Fruit fly (Drosophila melanogaster): Measurements from ENCODE around the gene Spg7.

The Spg7 gene

dm6 chrX:2707377-2708090 lies 9.5 kb upstream of the Spg7 start, which contains the start of gene CG2680 (continued):
- TF ChIP-seq Lpt (GFP tag; optimal IDR thresholded peaks at IDR 0.05): no peak
- no peak for TF ChIP-seq CG17612 (GFP tag; IDR thresholded peaks at IDR 0.05)
- no peak for TF ChIP-seq tio (GFP tag; optimal IDR thresholded peaks at IDR 0.05)
- no peak for TF ChIP-seq Abd-B (GFP tag; optimal IDR thresholded peaks at IDR 0.05)
- peak; percentile 55 for TF ChIP-seq CG15601 (tag; optimal IDR thresholded peaks at IDR 0.05)
- TF ChIP-seq Deaf1 (tag; optimal IDR thresholded peaks at IDR 0.05): peak; percentile 33
- no peak for TF ChIP-seq CG14667 (GFP tag; IDR thresholded peaks at IDR 0.05)
- TF ChIP-seq Hmx (GFP tag; optimal IDR thresholded peaks at IDR 0.05): no peak
- no peak for TF ChIP-seq br (optimal IDR thresholded peaks at IDR 0.05)
- no peak for TF ChIP-seq gcm (GFP tag; optimal IDR thresholded peaks at IDR 0.05)
- no peak for TF ChIP-seq vvl (GFP tag; IDR thresholded peaks at IDR 0.05)
- TF ChIP-seq CG9437 (GFP tag; optimal IDR thresholded peaks at IDR 0.05): no peak
- no peak for TF ChIP-seq CG17186 (GFP tag; optimal IDR thresholded peaks at IDR 0.05)
- TF ChIP-seq Ets97D (GFP tag; optimal IDR thresholded peaks at IDR 0.05): peak; percentile 41
- TF ChIP-seq CG13287 (GFP tag; IDR thresholded peaks at IDR 0.05; ENCODE audit: partially characterized antibody): no peak
- 0 out of 2 replicates have a peak, but pooled peaks have one; percentile 34 for TF ChIP-seq crol (GFP tag; IDR thresholded peaks at IDR 0.05)

dm6 chrX:2704134-2704773 lies 6.2 kb upstream of the Spg7 start, which contains the start of gene eIF2Bbeta:
TSS of gene eIF2Bbeta (plus strand) at chrX:2704571.
- TF ChIP-seq BEAF-32 (GFP tag; optimal IDR thresholded peaks at IDR 0.05) (peak; percentile 60), cato (GFP tag; optimal IDR thresholded peaks at IDR 0.05; ENCODE audit: borderline replicate concordance) (no peak), CG4424 (GFP tag; optimal IDR thresholded peaks at IDR 0.05) (no peak), ash1 (GFP tag; optimal IDR thresholded peaks at IDR 0.05) (no peak), ttk (GFP tag; IDR thresholded peaks at IDR 0.05) (no peak), MBD-R2 (GFP tag; IDR thresholded peaks at IDR 0.05) (peak; percentile 44; the same call in 1 of the 2 replicates), CG10979 (tag; optimal IDR thresholded peaks at IDR 0.05) (no peak), Camta (GFP tag; optimal IDR thresholded peaks at IDR 0.05) (no peak), repo (GFP tag; optimal IDR thresholded peaks at IDR 0.05) (no peak), CG30431 (GFP tag; optimal IDR thresholded peaks at IDR 0.05) (no peak), row (GFP tag; IDR thresholded peaks at IDR 0.05) (peak; percentile 46; the same call in 1 of the 3 replicates), vfl (GFP tag; optimal IDR thresholded peaks at IDR 0.05) (no peak), CG31441 (GFP tag; IDR thresholded peaks at IDR 0.05) (no peak), pita (GFP tag; optimal IDR thresholded peaks at IDR 0.05) (no peak), Nf-YB (GFP tag; optimal IDR thresholded peaks at IDR 0.05) (no peak), Dref (GFP tag; IDR thresholded peaks at IDR 0.05) (peak; percentile 62), CG11560 (tag; IDR thresholded peaks at IDR 0.05) (no peak), CG1603 (tag; optimal IDR thresholded peaks at IDR 0.05) (peak; percentile 5), CG4854 (GFP tag; optimal IDR thresholded peaks at IDR 0.05) (no peak), ci (GFP tag; IDR thresholded peaks at IDR 0.05) (no peak), nau (GFP tag; optimal IDR thresholded peaks at IDR 0.05) (no peak), Myb (GFP tag; optimal IDR thresholded peaks at IDR 0.05) (peak; percentile 3), otp (GFP tag; IDR thresholded peaks at IDR 0.05) (no peak), tll (GFP tag; optimal IDR thresholded peaks at IDR 0.05) (no peak), CG12942 (GFP tag; optimal IDR thresholded peaks at IDR 0.05) (no peak), Neu2 (GFP tag; optimal IDR thresholded peaks at IDR 0.05; ENCODE audit: borderline replicate concordance) (no peak), Atf-2 (GFP tag; optimal IDR thresholded peaks at IDR 0.05) (no peak), CG3726 (GFP tag; IDR thresholded peaks at IDR 0.05) (no peak), CHES-1-like (GFP tag; optimal IDR thresholded peaks at IDR 0.05) (no peak), Dbx (GFP tag; IDR thresholded peaks at IDR 0.05) (no peak), cg (GFP tag; optimal IDR thresholded peaks at IDR 0.05) (no peak), crc (GFP tag; optimal IDR thresholded peaks at IDR 0.05) (no peak), CG11695 (GFP tag; IDR thresholded peaks at IDR 0.05) (no peak), MESR4 (GFP tag; optimal IDR thresholded peaks at IDR 0.05) (peak; percentile 56)

Data from whole organism, embryonic.